Fruit fly (Drosophila melanogaster) whole organism, wandering third instar larva: Measurements from ENCODE around the gene Lgr1.

Source experiments
- Abd-B ChIP-seq: fragments of >200 bp; optimal IDR thresholded peaks from 2 replicates; lab custom pipeline; 2017; ENCODE audit warnings: missing biosample characterization, missing genetic modification characterization
- CG32264 ChIP-seq: fragments of 200-800 bp; sonication (Bioruptor generic); optimal IDR thresholded peaks from 2 replicates; lab custom pipeline; 2016; ENCODE audit warnings: missing biosample characterization, missing genetic modification characterization
- CG9705 ChIP-seq: fragments of 200-800 bp; sonication (Bioruptor generic); optimal IDR thresholded peaks from 2 replicates; lab custom pipeline; 2018; ENCODE audit warnings: missing biosample characterization, mild to moderate bottlenecking, missing genetic modification characterization
- CrebA ChIP-seq: fragments of 200-800 bp; sonication (Bioruptor generic); optimal IDR thresholded peaks from 2 replicates; lab custom pipeline; 2016; ENCODE audit warnings: missing biosample characterization, mild to moderate bottlenecking, missing genetic modification characterization, borderline replicate concordance
- Dfd ChIP-seq: fragments of >200 bp; optimal IDR thresholded peaks from 2 replicates; lab custom pipeline; 2017; ENCODE audit warnings: missing biosample characterization, missing genetic modification characterization
- Dif ChIP-seq: fragments of 200-275, 200-300 bp; sonication (Bioruptor generic); optimal IDR thresholded peaks from 2 replicates; lab custom pipeline; 2018; ENCODE audit warnings: missing biosample characterization, missing genetic modification characterization; ENCODE audit not compliant: partially characterized antibody
- GATAd ChIP-seq: sonication (Bioruptor generic); optimal IDR thresholded peaks from 2 replicates; lab custom pipeline; 2016; ENCODE audit warnings: missing biosample characterization, missing genetic modification characterization
- HLH106 ChIP-seq: fragments of 200-800 bp; optimal IDR thresholded peaks from 3 replicates; lab custom pipeline; 2019; ENCODE audit warnings: missing biosample characterization, mild to moderate bottlenecking, missing genetic modification characterization, moderate library complexity
- Hnf4 ChIP-seq: fragments of 200-800 bp; sonication (Bioruptor generic); optimal IDR thresholded peaks from 2 replicates; lab custom pipeline; 2016; ENCODE audit warnings: missing biosample characterization, mild to moderate bottlenecking, missing genetic modification characterization
- Hr78 ChIP-seq: fragments of >200 bp; optimal IDR thresholded peaks from 2 replicates; lab custom pipeline; 2017; ENCODE audit warnings: missing biosample characterization, missing genetic modification characterization
- Hr83 ChIP-seq: fragments of 200-300 bp; sonication (Bioruptor generic); optimal IDR thresholded peaks from 2 replicates; lab custom pipeline; 2016; ENCODE audit warnings: missing biosample characterization, mild to moderate bottlenecking, missing genetic modification characterization, moderate library complexity; ENCODE audit not compliant: poor library complexity, severe bottlenecking
- Jra ChIP-seq: sonication (Bioruptor generic); optimal IDR thresholded peaks from 2 replicates; lab custom pipeline; 2016; ENCODE audit warnings: missing biosample characterization, missing genetic modification characterization
- Mio ChIP-seq: sonication (Bioruptor generic); optimal IDR thresholded peaks from 2 replicates; lab custom pipeline; 2016; ENCODE audit warnings: missing biosample characterization, missing genetic modification characterization
- Myc ChIP-seq: fragments of >200 bp; optimal IDR thresholded peaks from 2 replicates; lab custom pipeline; 2017
- N ChIP-seq: fragments of >200 bp; optimal IDR thresholded peaks from 2 replicates; lab custom pipeline; 2018; ENCODE audit warnings: missing biosample characterization, missing external identifiers, missing genetic modification characterization
- OdsH ChIP-seq: fragments of 200-800 bp; sonication (Bioruptor generic); optimal IDR thresholded peaks from 2 replicates; lab custom pipeline; 2016; ENCODE audit warnings: missing biosample characterization, mild to moderate bottlenecking, missing genetic modification characterization
- Rel ChIP-seq, 2 experiments: fragments of 200-800 bp; sonication (Bioruptor generic) in 1 of 2; optimal IDR thresholded peaks; 2 replicates in 1 of 2; 3 replicates in 1 of 2; lab custom pipeline; 2016 to 2019; ENCODE audit warnings: mild to moderate bottlenecking in 2 of 2, missing biosample characterization in 2 of 2, missing genetic modification characterization in 2 of 2, moderate library complexity in 1 of 2
- Sp1 ChIP-seq: fragments of 200-800 bp; sonication (Bioruptor generic); optimal IDR thresholded peaks from 3 replicates; lab custom pipeline; 2019; ENCODE audit warnings: missing biosample characterization, mild to moderate bottlenecking, missing genetic modification characterization, moderate library complexity
- Vsx2 ChIP-seq: fragments of 200-300, 225-300 bp; sonication (Bioruptor generic); optimal IDR thresholded peaks from 2 replicates; lab custom pipeline; 2018; ENCODE audit warnings: missing biosample characterization, missing genetic modification characterization; ENCODE audit not compliant: partially characterized antibody
- br ChIP-seq: fragments of 200-800 bp; sonication (Bioruptor generic); optimal IDR thresholded peaks from 2 replicates; lab custom pipeline; 2016; ENCODE audit warnings: missing biosample characterization, missing genetic modification characterization
- brk ChIP-seq: fragments of 200-800 bp; sonication (Bioruptor generic); optimal IDR thresholded peaks from 2 replicates; lab custom pipeline; 2016; ENCODE audit warnings: missing biosample characterization, mild to moderate bottlenecking, missing genetic modification characterization
- dl ChIP-seq, 2 experiments: fragments of 175-275, 200-275 bp in 1 of 2; fragments of 200-275 bp in 1 of 2; sonication (Bioruptor generic); optimal IDR thresholded peaks; lab custom pipeline; 2018; ENCODE audit warnings: mild to moderate bottlenecking in 2 of 2, missing biosample characterization in 2 of 2, missing genetic modification characterization in 2 of 2, moderate library complexity in 2 of 2; ENCODE audit not compliant: partially characterized antibody in 2 of 2, insufficient read depth in 1 of 2
- dmrt93B ChIP-seq: fragments of 200-800 bp; sonication (Bioruptor generic); optimal IDR thresholded peaks from 2 replicates; lab custom pipeline; 2018; ENCODE audit warnings: missing biosample characterization, mild to moderate bottlenecking, missing genetic modification characterization
- dsf ChIP-seq: sonication (Bioruptor generic); optimal IDR thresholded peaks from 2 replicates; lab custom pipeline; 2016; ENCODE audit warnings: missing biosample characterization, missing genetic modification characterization, borderline replicate concordance
- ey ChIP-seq: fragments of 200-800 bp; sonication (Bioruptor generic); optimal IDR thresholded peaks from 2 replicates; lab custom pipeline; 2016; ENCODE audit warnings: missing biosample characterization, missing genetic modification characterization
- foxo ChIP-seq, 2 experiments: fragments of 200-800 bp; sonication (Bioruptor generic); optimal IDR thresholded peaks; 2 replicates in 1 of 2; 3 replicates in 1 of 2; lab custom pipeline; 2016 to 2017; ENCODE audit warnings: missing biosample characterization in 2 of 2, missing genetic modification characterization in 2 of 2
- fru ChIP-seq: fragments of 200-800 bp; sonication (Bioruptor generic); optimal IDR thresholded peaks from 3 replicates; lab custom pipeline; 2016; ENCODE audit warnings: missing biosample characterization, mild to moderate bottlenecking, missing genetic modification characterization
- h ChIP-seq: fragments of 200-800 bp; sonication (Bioruptor generic); optimal IDR thresholded peaks from 3 replicates; lab custom pipeline; 2016; ENCODE audit warnings: missing biosample characterization, mild to moderate bottlenecking, missing genetic modification characterization
- jim ChIP-seq: fragments of 175-275, 200-325 bp; sonication (Bioruptor generic); optimal IDR thresholded peaks from 2 replicates; lab custom pipeline; 2016; ENCODE audit warnings: missing biosample characterization, mild to moderate bottlenecking, missing genetic modification characterization
- lola ChIP-seq: fragments of >200 bp; optimal IDR thresholded peaks from 2 replicates; lab custom pipeline; 2017; ENCODE audit warnings: missing biosample characterization, missing genetic modification characterization
- pan ChIP-seq: fragments of >200 bp; optimal IDR thresholded peaks from 2 replicates; lab custom pipeline; 2017
- psq ChIP-seq: fragments of 200-800 bp; sonication (Bioruptor generic); optimal IDR thresholded peaks from 3 replicates; lab custom pipeline; 2017; ENCODE audit warnings: missing biosample characterization, mild to moderate bottlenecking, missing genetic modification characterization, moderate library complexity
- rgr ChIP-seq: fragments of 200-800 bp; sonication (Bioruptor generic); optimal IDR thresholded peaks from 3 replicates; lab custom pipeline; 2016; ENCODE audit warnings: missing biosample characterization, mild to moderate bottlenecking, missing genetic modification characterization
- sage ChIP-seq: fragments of 200-800 bp; sonication (Bioruptor generic); optimal IDR thresholded peaks from 2 replicates; lab custom pipeline; 2016; ENCODE audit warnings: missing biosample characterization, mild to moderate bottlenecking, missing genetic modification characterization
- sv ChIP-seq: fragments of 200-800 bp; sonication (Bioruptor generic); optimal IDR thresholded peaks from 3 replicates; lab custom pipeline; 2016; ENCODE audit warnings: missing biosample characterization, missing genetic modification characterization
- tai ChIP-seq: sonication (Bioruptor generic); optimal IDR thresholded peaks from 2 replicates; lab custom pipeline; 2016; ENCODE audit warnings: missing biosample characterization, missing genetic modification characterization
- usp ChIP-seq: fragments of >200 bp; optimal IDR thresholded peaks from 2 replicates; lab custom pipeline; 2017; ENCODE audit warnings: missing biosample characterization, missing genetic modification characterization
- woc ChIP-seq: sonication (Bioruptor generic); optimal IDR thresholded peaks from 2 replicates; lab custom pipeline; 2016; ENCODE audit warnings: missing biosample characterization, mild to moderate bottlenecking, missing genetic modification characterization

Lgr1 gene

DNA sequence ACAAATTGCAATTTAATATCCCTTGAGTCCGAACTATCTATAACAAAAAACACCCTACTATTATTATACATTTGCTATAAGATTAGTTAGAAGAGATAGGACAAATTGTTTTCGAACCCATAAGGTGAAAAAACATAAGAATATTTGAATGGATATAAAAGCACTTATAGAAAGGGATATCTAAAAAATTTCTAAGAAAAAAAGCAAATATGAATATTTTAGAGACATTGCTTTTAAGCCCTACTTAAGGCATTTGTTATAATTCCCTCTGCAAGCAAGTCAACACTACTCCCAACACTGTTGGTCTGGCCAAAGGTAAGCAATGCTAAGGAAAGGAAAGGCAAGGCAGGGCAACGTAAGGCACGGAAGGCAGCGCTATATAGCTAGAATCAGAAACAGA, 15.2 kb upstream of the Lgr1 start (continued):
- no peak for TF ChIP-seq Hnf4 (GFP tag; lab: Kevin White, UChicago)
- TF ChIP-seq psq, result no peak
- TF ChIP-seq, all 38 proteins: peak for 3

DNA sequence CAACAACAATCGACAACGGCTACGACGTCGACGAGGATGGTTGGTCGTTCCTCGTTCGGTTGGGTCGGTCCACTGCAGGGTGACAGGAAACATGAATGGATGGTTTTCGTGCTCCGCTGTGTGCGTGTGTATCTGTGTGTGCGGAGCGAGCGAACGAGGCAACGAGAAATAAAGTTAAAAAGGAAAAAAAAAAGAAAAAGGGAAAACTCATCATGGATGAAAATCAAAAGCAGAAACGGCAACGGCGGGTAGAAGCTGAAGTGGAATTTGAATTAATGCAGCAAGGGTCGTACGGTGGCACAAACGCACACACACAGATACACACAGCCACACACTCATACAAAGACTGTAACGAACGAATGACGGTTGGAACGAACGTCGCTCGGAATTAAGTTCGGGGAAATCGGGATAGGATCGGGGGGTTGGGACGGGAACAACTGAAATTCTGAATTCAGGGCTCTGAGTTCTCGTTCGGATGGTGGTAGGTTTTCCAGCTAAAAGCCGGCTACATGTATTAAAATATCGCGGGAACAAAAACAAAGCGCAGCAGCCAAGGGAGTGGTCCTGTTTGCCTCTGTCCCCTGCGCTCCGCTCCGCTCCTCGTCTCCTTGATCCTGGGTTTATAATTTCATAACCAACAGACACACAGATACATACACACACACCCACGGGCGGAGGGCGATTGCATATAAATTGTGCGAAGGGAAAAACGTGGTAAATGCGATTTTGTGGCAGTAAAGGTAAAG, 14.5 kb upstream of the Lgr1 start:
- TF ChIP-seq sage, result no peak
- TF ChIP-seq CrebA (GFP tag; lab: Kevin White, UChicago), result no peak
- TF ChIP-seq psq, result peak; percentile 73
- peak; percentile 4 for TF ChIP-seq fru
- TF ChIP-seq usp (GFP tag; lab: Kevin White, UChicago), result no peak
- TF ChIP-seq OdsH (GFP tag; lab: Kevin White, UChicago), result no peak
- TF ChIP-seq Dif (GFP tag; lab: Kevin White, UChicago), result peak; percentile 5
- no peak for TF ChIP-seq Hr78 (GFP tag; lab: Kevin White, UChicago)
- peak; percentile 12 to 17 for TF ChIP-seq dl (GFP tag; optimal IDR thresholded peaks at IDR 0.05; lab: Kevin White, UChicago; ENCODE audit: insufficient read depth in 1 of 2, partially characterized antibody in 2 of 2)
- no peak for TF ChIP-seq Mio
- peak; percentile 22 for TF ChIP-seq N (GFP tag; lab: Kevin White, UChicago)
- TF ChIP-seq brk (GFP tag; lab: Kevin White, UChicago), result peak; percentile 6
- TF ChIP-seq Hnf4 (GFP tag; lab: Kevin White, UChicago), result peak; percentile 27

DNA sequence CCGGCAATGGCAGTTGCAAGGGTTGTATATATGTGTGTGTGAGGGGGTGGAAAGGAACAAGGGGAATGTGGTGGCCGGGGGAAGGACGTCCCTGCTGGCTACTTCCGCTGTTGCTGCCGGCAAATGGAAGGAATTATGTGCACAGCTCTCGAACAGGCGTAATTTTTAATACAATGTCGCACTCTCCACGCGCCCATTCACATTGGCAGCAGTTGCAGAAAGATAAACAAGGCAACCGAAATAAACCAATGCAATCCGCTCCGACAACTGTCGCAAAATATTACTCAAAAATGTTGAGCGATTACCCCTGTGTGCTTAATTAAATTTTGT, 14.0 kb upstream of the Lgr1 start:
- TF ChIP-seq Hnf4 (GFP tag; lab: Kevin White, UChicago) (no peak), Vsx2 (GFP tag; lab: Kevin White, UChicago) (no peak), Dif (GFP tag; lab: Kevin White, UChicago) (peak; percentile 2)

DNA sequence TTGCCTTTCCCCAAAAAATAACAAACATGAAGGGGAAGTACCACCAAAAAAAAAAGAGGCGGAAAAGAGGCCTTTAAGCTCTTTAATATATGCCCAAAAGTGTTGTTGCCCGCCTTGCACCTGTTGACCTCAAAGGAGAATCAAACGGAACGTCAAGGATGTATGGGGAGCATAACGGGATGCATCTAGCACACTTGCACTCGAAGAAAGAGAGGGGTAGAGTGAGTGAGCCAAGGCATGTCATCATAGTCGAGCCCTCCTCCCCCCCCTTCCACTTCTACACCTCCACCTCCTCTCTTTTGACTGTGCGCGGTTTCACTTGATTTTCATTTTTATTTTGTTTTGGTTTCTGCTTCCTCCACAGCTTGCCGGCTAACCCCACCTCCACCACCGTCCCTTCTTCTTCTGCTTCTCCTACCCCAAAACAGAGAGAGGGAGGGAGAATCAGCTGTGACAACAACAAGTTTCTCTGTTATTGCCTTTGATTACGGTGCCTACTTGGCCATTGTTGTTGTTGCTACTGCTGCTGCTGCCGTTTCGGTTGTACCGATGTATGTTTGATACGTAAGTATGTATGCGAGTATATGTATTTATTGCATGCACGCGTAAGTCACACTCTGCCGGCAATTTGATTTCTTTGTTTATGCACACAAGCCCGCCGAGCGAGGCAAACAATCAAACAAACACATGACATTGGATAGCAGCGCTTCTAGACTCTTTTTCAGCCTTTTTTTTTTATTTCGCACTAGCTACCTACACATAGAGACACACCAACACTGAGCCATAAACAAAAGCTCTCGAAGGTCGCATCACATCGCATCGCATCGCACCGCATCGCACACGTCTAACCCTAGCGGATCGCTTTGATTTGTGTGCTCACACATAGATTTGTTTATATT, 12.7 kb upstream of the Lgr1 start:
- no peak for TF ChIP-seq usp (GFP tag; lab: Kevin White, UChicago)
- TF ChIP-seq dsf (GFP tag; lab: Kevin White, UChicago), result no peak
- no peak for TF ChIP-seq dmrt93B
- no peak for TF ChIP-seq Vsx2 (GFP tag; lab: Kevin White, UChicago)
- TF ChIP-seq ey (GFP tag; lab: Kevin White, UChicago), result no peak
- TF ChIP-seq foxo (GFP tag; optimal IDR thresholded peaks at IDR 0.05; lab: Kevin White, UChicago), result peak in 1 of 2 experiments; percentile 19
- no peak for TF ChIP-seq OdsH (GFP tag; lab: Kevin White, UChicago)
- peak; percentile 22 for TF ChIP-seq jim (GFP tag; lab: Kevin White, UChicago)
- TF ChIP-seq dl (GFP tag; optimal IDR thresholded peaks at IDR 0.05; lab: Kevin White, UChicago; ENCODE audit: insufficient read depth in 1 of 2, partially characterized antibody in 2 of 2), result no peak
- TF ChIP-seq Sp1 (GFP tag; lab: Kevin White, UChicago), result no peak
- no peak for TF ChIP-seq woc (GFP tag; lab: Kevin White, UChicago)
- TF ChIP-seq Jra (GFP tag; lab: Kevin White, UChicago), result no peak
- no peak for TF ChIP-seq GATAd (GFP tag; lab: Kevin White, UChicago)
- TF ChIP-seq fru, result no peak
- no peak for TF ChIP-seq Rel (GFP tag; optimal IDR thresholded peaks at IDR 0.05; lab: Kevin White, UChicago)
- peak; percentile 65 for TF ChIP-seq Rel (tag; optimal IDR thresholded peaks at IDR 0.05; lab: Kevin White, UChicago)
- TF ChIP-seq sv (GFP tag; lab: Kevin White, UChicago), result no peak
- no peak for TF ChIP-seq Abd-B (GFP tag; lab: Kevin White, UChicago)
- no peak for TF ChIP-seq HLH106 (tag; lab: Kevin White, UChicago)
- no peak for TF ChIP-seq N (GFP tag; lab: Kevin White, UChicago)
- no peak for TF ChIP-seq lola
- TF ChIP-seq Hr78 (GFP tag; lab: Kevin White, UChicago), result no peak
- TF ChIP-seq sage, result no peak
- no peak for TF ChIP-seq tai (GFP tag; lab: Kevin White, UChicago)
- peak; percentile 21 for TF ChIP-seq h (GFP tag; lab: Kevin White, UChicago)
- no peak for TF ChIP-seq CG32264 (GFP tag; lab: Kevin White, UChicago)
- TF ChIP-seq CG9705, result no peak
- TF ChIP-seq CrebA (GFP tag; lab: Kevin White, UChicago), result no peak
- no peak for TF ChIP-seq Dif (GFP tag; lab: Kevin White, UChicago)
- no peak for TF ChIP-seq rgr
- TF ChIP-seq psq, result peak; percentile 89
- TF ChIP-seq brk (GFP tag; lab: Kevin White, UChicago), result no peak
- TF ChIP-seq Mio, result no peak
- TF ChIP-seq pan, result no peak
- TF ChIP-seq Hr83 (GFP tag; lab: Kevin White, UChicago), result peak; percentile 81
- TF ChIP-seq br (GFP tag; lab: Kevin White, UChicago), result no peak
- TF ChIP-seq Myc, result no peak
- no peak for TF ChIP-seq Dfd (GFP tag; lab: Kevin White, UChicago)
- TF ChIP-seq Hnf4 (GFP tag; lab: Kevin White, UChicago), result peak; percentile 19
